Worm (Caenorhabditis elegans): ENCODE data around the gene K08B12.1.

The K08B12.1 gene

ce11 chrV:6253936-6254335, 5.2 kb upstream of the K08B12.1 start:
- TF ChIP-seq klf-2 (GFP tag; conservative IDR thresholded peaks at IDR 0.05), result no peak
- TF ChIP-seq tab-1 (GFP tag; IDR thresholded peaks at IDR 0.05), result no peak
- TF ChIP-seq flt-1 (GFP tag; IDR thresholded peaks at IDR 0.05), result no peak
- TF ChIP-seq ref-1 (GFP tag; conservative IDR thresholded peaks at IDR 0.05), result no peak
- no peak for TF ChIP-seq ztf-23 (GFP tag; IDR thresholded peaks at IDR 0.05)
- TF ChIP-seq ztf-29 (GFP tag; IDR thresholded peaks at IDR 0.05), result no peak
- no peak for TF ChIP-seq med-1 (GFP tag; optimal IDR thresholded peaks at IDR 0.05; ENCODE audit: insufficient read depth)
- TF ChIP-seq T22C8.4 (GFP tag; IDR thresholded peaks at IDR 0.05), result no peak
- no peak for TF ChIP-seq cog-1 (tag; optimal IDR thresholded peaks at IDR 0.05)

- peak; percentile 87 for TF ChIP-seq ztf-23 (GFP tag; IDR thresholded peaks at IDR 0.05)
- peak; percentile 94 for TF ChIP-seq cog-1 (tag; optimal IDR thresholded peaks at IDR 0.05)
- peak; percentile 60; the same call in 1 of the 2 replicates for TF ChIP-seq ztf-29 (GFP tag; IDR thresholded peaks at IDR 0.05)
- TF ChIP-seq flt-1 (GFP tag; IDR thresholded peaks at IDR 0.05), result peak; percentile 91
- peak; percentile 53 for TF ChIP-seq med-1 (GFP tag; optimal IDR thresholded peaks at IDR 0.05; ENCODE audit: insufficient read depth)
- peak; percentile 71 for TF ChIP-seq T22C8.4 (GFP tag; IDR thresholded peaks at IDR 0.05)
- TF ChIP-seq klf-2 (GFP tag; conservative IDR thresholded peaks at IDR 0.05), result peak; percentile 61
- TF ChIP-seq tab-1 (GFP tag; IDR thresholded peaks at IDR 0.05), result peak; percentile 90
- peak; percentile 59 for TF ChIP-seq ref-1 (GFP tag; conservative IDR thresholded peaks at IDR 0.05)
These were observed 8.2 kb downstream of the K08B12.1 start, which contains the start of gene mrck-1 for ce11 chrV:6267237-6267812. TSS of gene mrck-1 (minus strand) at chrV:6267287.

- TF ChIP-seq T22C8.4 (GFP tag; IDR thresholded peaks at IDR 0.05) (no peak), ztf-29 (GFP tag; IDR thresholded peaks at IDR 0.05) (no peak), cog-1 (tag; optimal IDR thresholded peaks at IDR 0.05) (no peak), ztf-23 (GFP tag; IDR thresholded peaks at IDR 0.05) (no peak), flt-1 (GFP tag; IDR thresholded peaks at IDR 0.05) (no peak), tab-1 (GFP tag; IDR thresholded peaks at IDR 0.05) (no peak), ref-1 (GFP tag; conservative IDR thresholded peaks at IDR 0.05) (no peak)
These were observed 8.8 kb downstream of the K08B12.1 start for ce11 chrV:6267978-6268377.

ce11 chrV:6268526-6268925, 9.4 kb downstream of the K08B12.1 start:
- no peak for TF ChIP-seq med-1 (GFP tag; optimal IDR thresholded peaks at IDR 0.05; ENCODE audit: insufficient read depth)
- TF ChIP-seq cog-1 (tag; optimal IDR thresholded peaks at IDR 0.05), result no peak
- no peak for TF ChIP-seq flt-1 (GFP tag; IDR thresholded peaks at IDR 0.05)
- no peak for TF ChIP-seq ztf-23 (GFP tag; IDR thresholded peaks at IDR 0.05)
- TF ChIP-seq klf-2 (GFP tag; conservative IDR thresholded peaks at IDR 0.05), result no peak
- no peak for TF ChIP-seq ztf-29 (GFP tag; IDR thresholded peaks at IDR 0.05)
- TF ChIP-seq ref-1 (GFP tag; conservative IDR thresholded peaks at IDR 0.05), result no peak
- TF ChIP-seq tab-1 (GFP tag; IDR thresholded peaks at IDR 0.05), result no peak
- no peak for TF ChIP-seq T22C8.4 (GFP tag; IDR thresholded peaks at IDR 0.05)

ce11 chrV:6268961-6269360, 9.8 kb downstream of the K08B12.1 start:
- no peak for TF ChIP-seq med-1 (GFP tag; optimal IDR thresholded peaks at IDR 0.05; ENCODE audit: insufficient read depth)
- TF ChIP-seq klf-2 (GFP tag; conservative IDR thresholded peaks at IDR 0.05), result no peak
- TF ChIP-seq ztf-29 (GFP tag; IDR thresholded peaks at IDR 0.05), result no peak
- TF ChIP-seq tab-1 (GFP tag; IDR thresholded peaks at IDR 0.05), result no peak
- TF ChIP-seq flt-1 (GFP tag; IDR thresholded peaks at IDR 0.05), result no peak
- TF ChIP-seq T22C8.4 (GFP tag; IDR thresholded peaks at IDR 0.05), result no peak
- TF ChIP-seq ztf-23 (GFP tag; IDR thresholded peaks at IDR 0.05), result no peak

- TF ChIP-seq tab-1 (GFP tag; IDR thresholded peaks at IDR 0.05), result no peak
- 0 out of 2 replicates have a peak, but pooled peaks have one; percentile 4 for TF ChIP-seq flt-1 (GFP tag; IDR thresholded peaks at IDR 0.05)
- TF ChIP-seq ref-1 (GFP tag; conservative IDR thresholded peaks at IDR 0.05), result no peak
- no peak for TF ChIP-seq med-1 (GFP tag; optimal IDR thresholded peaks at IDR 0.05; ENCODE audit: insufficient read depth)
- no peak for TF ChIP-seq T22C8.4 (GFP tag; IDR thresholded peaks at IDR 0.05)
- no peak for TF ChIP-seq ztf-29 (GFP tag; IDR thresholded peaks at IDR 0.05)
These were observed 10.9 kb downstream of the K08B12.1 start for ce11 chrV:6270097-6270496.

ce11 chrV:6270552-6270951, 11.4 kb downstream of the K08B12.1 start, which contains the start of gene F31F7.2:
TSS of gene F31F7.2 (plus strand) at chrV:6270852.
- TF ChIP-seq ztf-29 (GFP tag; IDR thresholded peaks at IDR 0.05) (no peak), flt-1 (GFP tag; IDR thresholded peaks at IDR 0.05) (no peak), cog-1 (tag; optimal IDR thresholded peaks at IDR 0.05) (no peak), med-1 (GFP tag; optimal IDR thresholded peaks at IDR 0.05; ENCODE audit: insufficient read depth) (no peak), klf-2 (GFP tag; conservative IDR thresholded peaks at IDR 0.05) (no peak), ref-1 (GFP tag; conservative IDR thresholded peaks at IDR 0.05) (no peak), tab-1 (GFP tag; IDR thresholded peaks at IDR 0.05) (no peak), T22C8.4 (GFP tag; IDR thresholded peaks at IDR 0.05) (no peak), ztf-23 (GFP tag; IDR thresholded peaks at IDR 0.05) (no peak)

- TF ChIP-seq klf-2 (GFP tag; conservative IDR thresholded peaks at IDR 0.05) (no peak), ref-1 (GFP tag; conservative IDR thresholded peaks at IDR 0.05) (no peak), ztf-29 (GFP tag; IDR thresholded peaks at IDR 0.05) (no peak), T22C8.4 (GFP tag; IDR thresholded peaks at IDR 0.05) (no peak), tab-1 (GFP tag; IDR thresholded peaks at IDR 0.05) (no peak), flt-1 (GFP tag; IDR thresholded peaks at IDR 0.05) (no peak), ztf-23 (GFP tag; IDR thresholded peaks at IDR 0.05) (no peak), cog-1 (tag; optimal IDR thresholded peaks at IDR 0.05) (no peak), med-1 (GFP tag; optimal IDR thresholded peaks at IDR 0.05; ENCODE audit: insufficient read depth) (no peak)
These were observed 16.0 kb downstream of the K08B12.1 start for ce11 chrV:6275209-6275608.

- no peak for TF ChIP-seq ztf-29 (GFP tag; IDR thresholded peaks at IDR 0.05)
- TF ChIP-seq med-1 (GFP tag; optimal IDR thresholded peaks at IDR 0.05; ENCODE audit: insufficient read depth), result no peak
- TF ChIP-seq flt-1 (GFP tag; IDR thresholded peaks at IDR 0.05), result no peak
- no peak for TF ChIP-seq ztf-23 (GFP tag; IDR thresholded peaks at IDR 0.05)
- TF ChIP-seq cog-1 (tag; optimal IDR thresholded peaks at IDR 0.05), result no peak
These were observed 17.0 kb downstream of the K08B12.1 start, which contains the start of gene F31F7.1 for ce11 chrV:6276205-6276604. TSS of gene F31F7.1 (plus strand) at chrV:6276439.

Measured in whole organism, midembryonic.